Fruit fly (Drosophila melanogaster) whole organism, embryonic: ENCODE results near the gene AlkB.

ENCODE experiments used
- BEAF-32 ChIP-seq: fragments of 200-800 bp; sonication (Bioruptor generic); optimal IDR thresholded peaks from 3 replicates; lab custom pipeline; 2017; ENCODE audit warnings: missing biosample characterization, missing genetic modification characterization, mild to moderate bottlenecking, moderate library complexity, missing genetic modification reagents
- CG11093 ChIP-seq: fragments of 200-800 bp; sonication (Bioruptor generic); IDR thresholded peaks from 3 replicates; pipeline ENCODE4 v1.3.6; 2022; ENCODE audit warnings: missing biosample characterization, missing genetic modification characterization
- CG11723 ChIP-seq: fragments of 200-800 bp; sonication (Bioruptor generic); optimal IDR thresholded peaks from 2 replicates; lab custom pipeline; 2017; ENCODE audit warnings: missing biosample characterization, mild to moderate bottlenecking, missing genetic modification characterization
- CG12071 ChIP-seq: fragments of 200-800 bp; sonication (Bioruptor generic); optimal IDR thresholded peaks from 3 replicates; lab custom pipeline; 2018; ENCODE audit warnings: missing biosample characterization, mild to moderate bottlenecking, missing genetic modification characterization
- CG13123 ChIP-seq: fragments of 200-800 bp; sonication (Bioruptor generic); optimal IDR thresholded peaks from 2 replicates; lab custom pipeline; 2016; ENCODE audit warnings: missing biosample characterization, missing genetic modification characterization
- CG1529 ChIP-seq: fragments of 200-800 bp; sonication (Bioruptor generic); optimal IDR thresholded peaks from 3 replicates; lab custom pipeline; 2018; ENCODE audit warnings: missing biosample characterization, missing genetic modification characterization
- CG15479 ChIP-seq: fragments of 200-800 bp; sonication (Bioruptor generic); optimal IDR thresholded peaks from 3 replicates; lab custom pipeline; 2019; ENCODE audit warnings: missing biosample characterization, mild to moderate bottlenecking, missing genetic modification characterization, moderate library complexity
- CG15696 ChIP-seq: fragments of 200-800 bp; sonication (Bioruptor generic); optimal IDR thresholded peaks from 2 replicates; lab custom pipeline; 2019; ENCODE audit warnings: missing biosample characterization, mild to moderate bottlenecking, missing genetic modification characterization, moderate library complexity
- CG1647 ChIP-seq: fragments of 200-800 bp; sonication (Bioruptor generic); optimal IDR thresholded peaks from 3 replicates; lab custom pipeline; 2016; ENCODE audit warnings: missing biosample characterization, missing genetic modification characterization
- CG16813 ChIP-seq: fragments of 200-800 bp; sonication (Bioruptor generic); IDR thresholded peaks from 3 replicates; pipeline ENCODE4 v1.3.6; 2022; ENCODE audit warnings: missing biosample characterization, missing genetic modification characterization; ENCODE audit not compliant: partially characterized antibody
- CG1832 ChIP-seq: fragments of 200-800 bp; sonication (Bioruptor generic); optimal IDR thresholded peaks from 2 replicates; lab custom pipeline; 2017; ENCODE audit warnings: missing biosample characterization, mild to moderate bottlenecking, missing genetic modification characterization, inconsistent platforms
- CG2712 ChIP-seq: fragments of 200-800 bp; optimal IDR thresholded peaks from 3 replicates; lab custom pipeline; 2019; ENCODE audit warnings: missing biosample characterization, mild to moderate bottlenecking, missing genetic modification characterization, moderate library complexity
- CG31365 ChIP-seq: fragments of 200-800 bp; sonication (Bioruptor generic); optimal IDR thresholded peaks from 2 replicates; lab custom pipeline; 2018; ENCODE audit warnings: missing biosample characterization, mild to moderate bottlenecking, missing genetic modification characterization
- CG33557 ChIP-seq: fragments of 200-800 bp; sonication (Bioruptor generic); optimal IDR thresholded peaks from 2 replicates; lab custom pipeline; 2019; ENCODE audit warnings: missing biosample characterization, mild to moderate bottlenecking, missing genetic modification characterization, moderate library complexity
- CG34376 ChIP-seq: fragments of 200-800 bp; sonication (Bioruptor generic); optimal IDR thresholded peaks from 2 replicates; lab custom pipeline; 2018; ENCODE audit warnings: missing biosample characterization, mild to moderate bottlenecking, missing genetic modification characterization
- CG3838 ChIP-seq: fragments of 200-800 bp; sonication (Bioruptor generic); optimal IDR thresholded peaks from 3 replicates; lab custom pipeline; 2016; ENCODE audit warnings: missing biosample characterization, missing genetic modification characterization
- CG4707 ChIP-seq: fragments of 200-800 bp; sonication (Bioruptor generic); optimal IDR thresholded peaks from 2 replicates; lab custom pipeline; 2018; ENCODE audit warnings: missing biosample characterization, mild to moderate bottlenecking, missing genetic modification characterization, moderate library complexity
- CG5245 ChIP-seq: fragments of 200-800 bp; sonication (Bioruptor generic); optimal IDR thresholded peaks from 3 replicates; lab custom pipeline; 2016; ENCODE audit warnings: missing biosample characterization, missing genetic modification characterization
- CG5953 ChIP-seq: fragments of 200-800 bp; sonication (Bioruptor generic); IDR thresholded peaks from 2 replicates; pipeline ENCODE4 v1.3.6; 2022; ENCODE audit warnings: missing biosample characterization, missing genetic modification characterization
- CG7745 ChIP-seq: fragments of 200-800 bp; sonication (Bioruptor generic); optimal IDR thresholded peaks from 2 replicates; lab custom pipeline; 2018; ENCODE audit warnings: missing biosample characterization, mild to moderate bottlenecking, missing genetic modification characterization, moderate library complexity
- CG9609 ChIP-seq: fragments of 200-800 bp; sonication (Bioruptor generic); optimal IDR thresholded peaks from 3 replicates; lab custom pipeline; 2016; ENCODE audit warnings: missing biosample characterization, missing genetic modification characterization
- CG9876 ChIP-seq: fragments of 200-800 bp; sonication (Bioruptor generic); optimal IDR thresholded peaks from 2 replicates; lab custom pipeline; 2016; ENCODE audit warnings: missing biosample characterization, missing genetic modification characterization
- Camta ChIP-seq: fragments of 200-800 bp; sonication (Bioruptor generic); optimal IDR thresholded peaks from 2 replicates; lab custom pipeline; 2016; ENCODE audit warnings: missing biosample characterization, missing genetic modification characterization
- D ChIP-seq, 2 experiments: fragments of 200-800 bp in 1 of 2; fragments of >200 bp in 1 of 2; sonication (Bioruptor generic) in 1 of 2; optimal IDR thresholded peaks; 2 replicates in 1 of 2; 3 replicates in 1 of 2; lab custom pipeline; 2017; ENCODE audit warnings: mild to moderate bottlenecking in 1 of 2, missing biosample characterization in 1 of 2, missing genetic modification characterization in 1 of 2, missing genetic modification reagents in 1 of 2
- Ets65A ChIP-seq: fragments of 200-800 bp; sonication (Bioruptor generic); peaks from one replicate; lab custom pipeline; 2016; ENCODE audit warnings: missing biosample characterization, missing genetic modification characterization
- Fer3 ChIP-seq: fragments of 200-800 bp; sonication (Bioruptor generic); optimal IDR thresholded peaks from 2 replicates; lab custom pipeline; 2018; ENCODE audit warnings: missing biosample characterization, mild to moderate bottlenecking, missing genetic modification characterization, moderate library complexity
- H2.0 ChIP-seq: fragments of 200-800 bp; sonication (Bioruptor generic); IDR thresholded peaks from 2 replicates; pipeline ENCODE4 v1.3.6; 2022; ENCODE audit warnings: missing biosample characterization, missing genetic modification characterization
- HLH54F ChIP-seq: fragments of 200-800 bp; sonication (Bioruptor generic); optimal IDR thresholded peaks from 3 replicates; lab custom pipeline; 2016; ENCODE audit warnings: missing biosample characterization, missing genetic modification characterization
- HmgZ ChIP-seq: fragments of 200-800 bp; sonication (Bioruptor generic); optimal IDR thresholded peaks from 2 replicates; lab custom pipeline; 2018; ENCODE audit warnings: missing biosample characterization, mild to moderate bottlenecking, missing genetic modification characterization
- Kr ChIP-seq: fragments of 200-800 bp; sonication (Bioruptor generic); optimal IDR thresholded peaks from 2 replicates; lab custom pipeline; 2017; ENCODE audit warnings: missing biosample characterization, mild to moderate bottlenecking, missing genetic modification characterization
- Opbp ChIP-seq: fragments of 200-800 bp; sonication (Bioruptor generic); IDR thresholded peaks from 3 replicates; pipeline ENCODE4 v1.3.6; 2022; ENCODE audit warnings: missing biosample characterization, missing genetic modification characterization; ENCODE audit not compliant: partially characterized antibody
- Xbp1 ChIP-seq: fragments of 200-800 bp; sonication (Bioruptor generic); optimal IDR thresholded peaks from 3 replicates; lab custom pipeline; 2016; ENCODE audit warnings: missing biosample characterization, mild to moderate bottlenecking, missing genetic modification characterization
- abd-A ChIP-seq: fragments of 200-800 bp; sonication (Bioruptor generic); optimal IDR thresholded peaks from 3 replicates; lab custom pipeline; 2019; ENCODE audit warnings: missing biosample characterization, mild to moderate bottlenecking, missing genetic modification characterization, moderate library complexity
- cas ChIP-seq: fragments of 200-800 bp; sonication (Bioruptor generic); IDR thresholded peaks from 2 replicates; pipeline ENCODE4 v1.3.6; 2022; ENCODE audit warnings: missing biosample characterization, missing genetic modification characterization
- ci ChIP-seq: fragments of 200-800 bp; sonication (Bioruptor generic); IDR thresholded peaks from 3 replicates; pipeline ENCODE4 v1.3.6; 2022; ENCODE audit warnings: missing biosample characterization, missing genetic modification characterization
- danr ChIP-seq: fragments of 200-800 bp; sonication (Bioruptor generic); IDR thresholded peaks from 2 replicates; pipeline ENCODE4 v1.3.6; 2022; ENCODE audit warnings: missing biosample characterization, missing genetic modification characterization
- dati ChIP-seq: fragments of 200-800 bp; sonication (Bioruptor generic); IDR thresholded peaks from 2 replicates; pipeline ENCODE4 v1.3.6; 2022; ENCODE audit warnings: missing biosample characterization, missing genetic modification characterization
- ftz-f1 ChIP-seq: fragments of 200-800 bp; sonication (Bioruptor generic); optimal IDR thresholded peaks from 2 replicates; lab custom pipeline; 2016; ENCODE audit warnings: missing biosample characterization, missing genetic modification characterization
- kah ChIP-seq: fragments of 200-800 bp; sonication (Bioruptor generic); optimal IDR thresholded peaks from 2 replicates; lab custom pipeline; 2018; ENCODE audit warnings: missing biosample characterization, mild to moderate bottlenecking, missing genetic modification characterization
- ken ChIP-seq: fragments of 200-800 bp; sonication (Bioruptor generic); IDR thresholded peaks from 3 replicates; pipeline ENCODE4 v1.3.6; 2022; ENCODE audit warnings: missing biosample characterization, missing genetic modification characterization
- lilli ChIP-seq: fragments of 200-800 bp; sonication (Bioruptor generic); optimal IDR thresholded peaks from 3 replicates; lab custom pipeline; 2016; ENCODE audit warnings: missing biosample characterization, missing genetic modification characterization
- lmd ChIP-seq: fragments of 200-800 bp; sonication (Bioruptor generic); IDR thresholded peaks from 2 replicates; pipeline ENCODE4 v1.3.6; 2022; ENCODE audit warnings: missing biosample characterization, missing genetic modification characterization
- maf-S ChIP-seq: fragments of 200-800 bp; sonication (Bioruptor generic); optimal IDR thresholded peaks from 2 replicates; lab custom pipeline; 2016; ENCODE audit warnings: missing biosample characterization, missing genetic modification characterization
- nerfin-1 ChIP-seq: fragments of 200-800 bp; sonication (Bioruptor generic); optimal IDR thresholded peaks from 3 replicates; lab custom pipeline; 2019; ENCODE audit warnings: missing biosample characterization, mild to moderate bottlenecking, missing genetic modification characterization, moderate library complexity
- p53 ChIP-seq: fragments of 200-800 bp; sonication (Bioruptor generic); optimal IDR thresholded peaks from 2 replicates; lab custom pipeline; 2016; ENCODE audit warnings: missing biosample characterization, missing genetic modification characterization
- pan ChIP-seq, 4 experiments: fragments of >200 bp in 3 of 4; fragments of 200-800 bp in 1 of 4; sonication (Bioruptor generic) in 1 of 4; optimal IDR thresholded peaks in 3 of 4; IDR thresholded peaks in 1 of 4; 2 replicates each; pipeline versions ENCODE4 v1.3.6 to Lab custom; 2017 to 2022; ENCODE audit warnings: missing biosample characterization in 2 of 4, missing genetic modification characterization in 2 of 4, mixed read lengths in 1 of 4
- tll ChIP-seq, 2 experiments: fragments of 200-800 bp in 1 of 2; fragments of >200 bp in 1 of 2; sonication (Bioruptor generic) in 1 of 2; optimal IDR thresholded peaks; 2 replicates each; lab custom pipeline; 2017 to 2019; ENCODE audit warnings: missing biosample characterization in 2 of 2, missing genetic modification characterization in 2 of 2, mild to moderate bottlenecking in 1 of 2, moderate library complexity in 1 of 2
- vfl ChIP-seq: fragments of 200-800 bp; sonication (Bioruptor generic); optimal IDR thresholded peaks from 2 replicates; lab custom pipeline; 2016; ENCODE audit warnings: missing biosample characterization, missing genetic modification characterization
- zfh2 ChIP-seq: fragments of 200-800 bp; sonication (Bioruptor generic); optimal IDR thresholded peaks from 2 replicates; lab custom pipeline; 2016; ENCODE audit warnings: missing biosample characterization, missing genetic modification characterization

The AlkB gene

DNA sequence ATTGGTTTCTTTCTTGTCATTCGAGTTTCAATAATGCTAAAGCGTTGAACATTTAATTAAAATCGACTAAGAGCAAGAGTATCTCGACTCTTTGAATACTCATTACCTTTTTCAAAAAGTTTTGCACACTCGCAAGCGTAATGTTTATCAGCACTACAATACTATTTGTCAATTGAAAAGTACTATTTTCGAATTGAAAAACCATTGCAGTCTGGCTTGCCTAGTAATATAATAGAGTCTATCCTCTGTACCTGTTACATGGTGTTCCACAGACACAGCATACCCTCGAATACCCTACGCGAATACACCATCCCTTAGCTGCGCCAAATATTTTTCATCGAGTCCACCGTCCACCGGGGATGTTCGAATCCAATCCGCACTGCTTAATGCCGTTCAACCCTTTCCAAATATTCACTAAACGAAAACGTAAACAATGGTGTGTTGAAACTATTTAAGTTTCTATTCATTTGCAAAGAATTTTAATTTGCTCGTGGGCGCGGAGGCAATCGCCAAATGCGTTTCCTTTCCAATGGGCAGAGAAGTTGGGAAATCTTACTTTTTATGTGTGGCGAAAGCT, 40.6 kb downstream of the AlkB start (continued):
- TF ChIP-seq Fer3 (tag; lab: Kevin White, UChicago) (no peak), CG2712 (tag; lab: Kevin White, UChicago) (peak; percentile 57), CG4707 (GFP tag; lab: Kevin White, UChicago) (no peak), maf-S (GFP tag; lab: Kevin White, UChicago) (no peak), CG15696 (tag; lab: Kevin White, UChicago) (peak; percentile 24), CG1832 (GFP tag; lab: Kevin White, UChicago) (no peak), D (optimal IDR thresholded peaks at IDR 0.05; lab: Kevin White, UChicago) (no peak), D (GFP tag; optimal IDR thresholded peaks at IDR 0.05; lab: Kevin White, UChicago) (no peak), CG33557 (GFP tag; lab: Kevin White, UChicago) (no peak), CG7745 (no peak), cas (GFP tag; lab: Robert Waterston, UW) (no peak), CG16813 (no peak), CG12071 (no peak), HLH54F (GFP tag; lab: Kevin White, UChicago) (peak; percentile 1), CG13123 (GFP tag; lab: Kevin White, UChicago) (no peak), CG34376 (GFP tag; lab: Kevin White, UChicago) (no peak), lilli (GFP tag; lab: Kevin White, UChicago) (peak; percentile 32), CG11093 (GFP tag; lab: Robert Waterston, UW) (no peak), ken (GFP tag; lab: Robert Waterston, UW) (no peak), ci (GFP tag; lab: Robert Waterston, UW) (no peak), CG31365 (no peak), pan (optimal IDR thresholded peaks at IDR 0.05; lab: Kevin White, UChicago) (peak in 1 of 2 experiments; percentile 50), pan (GFP tag; optimal IDR thresholded peaks at IDR 0.05 in 1 of 2, IDR thresholded peaks at IDR 0.05 in 1 of 2) (peak in 1 of 2 experiments; percentile 14), CG5245 (GFP tag; lab: Kevin White, UChicago) (no peak), CG11723 (GFP tag; lab: Kevin White, UChicago) (no peak), HmgZ (tag; lab: Kevin White, UChicago) (peak; percentile 16), Ets65A (GFP tag; lab: Kevin White, UChicago) (peak; percentile 94), ftz-f1 (GFP tag; lab: Kevin White, UChicago) (no peak), Xbp1 (peak; percentile 43), nerfin-1 (peak; percentile 26), CG9876 (GFP tag; lab: Kevin White, UChicago) (no peak), Opbp (GFP tag; lab: Robert Waterston, UW) (no peak), Camta (peak; percentile 11), kah (GFP tag; lab: Kevin White, UChicago) (no peak), zfh2 (GFP tag; lab: Kevin White, UChicago) (no peak), tll (GFP tag; optimal IDR thresholded peaks at IDR 0.05; lab: Kevin White, UChicago) (no peak), CG1529 (GFP tag; lab: Kevin White, UChicago) (no peak), CG3838 (no peak), H2.0 (peak; percentile 16; the same call in 1 of the 2 replicates), CG1647 (GFP tag; lab: Kevin White, UChicago) (no peak), Kr (peak; percentile 70), vfl (no peak), dati (GFP tag; lab: Robert Waterston, UW) (no peak), p53 (GFP tag; lab: Kevin White, UChicago) (no peak), abd-A (tag; lab: Kevin White, UChicago) (no peak), CG15479 (GFP tag; lab: Kevin White, UChicago) (no peak), BEAF-32 (no peak), CG9609 (GFP tag; lab: Kevin White, UChicago) (peak; percentile 1), lmd (GFP tag; lab: Robert Waterston, UW) (no peak), danr (GFP tag; lab: Robert Waterston, UW) (no peak), CG5953 (GFP tag; lab: Robert Waterston, UW) (no peak)
